Worm (Caenorhabditis elegans) whole organism, L2 larva: ENCODE results near the gene T10G3.3.
A peak's percentile ranks its signal among the peaks of the same experiment; 100 is the strongest.

Experiments used
- F13H6.1 ChIP-seq: sonication (generic microtip); optimal IDR thresholded peaks from 2 replicates; lab custom pipeline; 2016; ENCODE audit warnings: missing genetic modification characterization, missing compliant biosample characterization
- R02D3.7 ChIP-seq: fragments of 150-350 bp; optimal IDR thresholded peaks from 2 replicates; lab custom pipeline; 2014; ENCODE audit warnings: missing biosample characterization, missing genetic modification characterization
- Y55F3AM.14 ChIP-seq: fragments of 200-800 bp; sonication (Bioruptor generic); optimal IDR thresholded peaks from 2 replicates; lab custom pipeline; 2018; ENCODE audit warnings: mild to moderate bottlenecking, missing genetic modification characterization, missing compliant biosample characterization
- aly-2 ChIP-seq: fragments of 150-350 bp; optimal IDR thresholded peaks from 2 replicates; lab custom pipeline; 2014; ENCODE audit warnings: missing biosample characterization, missing genetic modification characterization
- ama-1 ChIP-seq: fragments of 150-350 bp; optimal IDR thresholded peaks from 2 replicates; lab custom pipeline; 2018; ENCODE audit warnings: inconsistent platforms
- blmp-1 ChIP-seq: sonication (generic microtip); optimal IDR thresholded peaks from 2 replicates; lab custom pipeline; 2017; ENCODE audit warnings: missing genetic modification characterization, mild to moderate bottlenecking, missing compliant biosample characterization, antibody characterized with exemption, moderate library complexity; ENCODE audit not compliant: insufficient read depth
- ceh-16 ChIP-seq: fragments of 150-350 bp; optimal IDR thresholded peaks from 2 replicates; lab custom pipeline; 2014; ENCODE audit warnings: missing biosample characterization, missing genetic modification characterization
- crh-2 ChIP-seq: sonication (generic microtip); optimal IDR thresholded peaks from 2 replicates; lab custom pipeline; 2017; ENCODE audit warnings: missing biosample characterization, missing genetic modification characterization
- egl-27 ChIP-seq: sonication (generic microtip); optimal IDR thresholded peaks from 3 replicates; lab custom pipeline; 2017; ENCODE audit warnings: missing biosample characterization, missing genetic modification reagents, missing genetic modification characterization
- elt-1 ChIP-seq: fragments of 150-350 bp; optimal IDR thresholded peaks from 2 replicates; lab custom pipeline; 2014; ENCODE audit warnings: missing biosample characterization, missing genetic modification characterization
- elt-3 ChIP-seq: sonication (generic microtip); optimal IDR thresholded peaks from 2 replicates; lab custom pipeline; 2017; ENCODE audit warnings: missing biosample characterization, missing genetic modification characterization
- fos-1 ChIP-seq: fragments of 150-350 bp; optimal IDR thresholded peaks from 2 replicates; lab custom pipeline; 2014; ENCODE audit warnings: missing biosample characterization, missing genetic modification characterization
- gmeb-1 ChIP-seq: fragments of 150-350 bp; optimal IDR thresholded peaks from 2 replicates; lab custom pipeline; 2014; ENCODE audit warnings: missing biosample characterization, missing genetic modification characterization
- lin-11 ChIP-seq: fragments of 150-350 bp; sonication (generic microtip); optimal IDR thresholded peaks from 2 replicates; lab custom pipeline; 2014; ENCODE audit warnings: missing biosample characterization, missing genetic modification characterization, inconsistent platforms, mixed read lengths
- lin-13 ChIP-seq: fragments of 150-350 bp; optimal IDR thresholded peaks from 2 replicates; lab custom pipeline; 2014; ENCODE audit warnings: missing biosample characterization, missing genetic modification reagents, missing genetic modification characterization
- lin-39 ChIP-seq: fragments of 150-350 bp; optimal IDR thresholded peaks from 2 replicates; lab custom pipeline; 2014; ENCODE audit warnings: missing biosample characterization, missing genetic modification reagents, missing genetic modification characterization
- lsy-2 ChIP-seq, 2 experiments: fragments of 150-350 bp in 1 of 2; sonication (generic microtip) in 1 of 2; optimal IDR thresholded peaks; 2 replicates each; lab custom pipeline; 2014 to 2017; ENCODE audit warnings: missing biosample characterization in 2 of 2, missing genetic modification characterization in 2 of 2
- mab-5 ChIP-seq: fragments of 150-350 bp; optimal IDR thresholded peaks from 2 replicates; lab custom pipeline; 2014; ENCODE audit warnings: missing biosample characterization, missing genetic modification characterization
- mbf-1 ChIP-seq: sonication (generic microtip); optimal IDR thresholded peaks from 2 replicates; lab custom pipeline; 2017; ENCODE audit warnings: missing biosample characterization, missing genetic modification characterization
- mdl-1 ChIP-seq, 2 experiments: fragments of 150-350 bp in 1 of 2; sonication (generic microtip) in 1 of 2; optimal IDR thresholded peaks; 2 replicates each; lab custom pipeline; 2017; ENCODE audit warnings: missing biosample characterization in 2 of 2, missing genetic modification characterization in 2 of 2
- nhr-12 ChIP-seq: fragments of 150-350 bp; optimal IDR thresholded peaks from 2 replicates; lab custom pipeline; 2014; ENCODE audit warnings: missing biosample characterization, missing genetic modification characterization
- nhr-129 ChIP-seq: fragments of 150-350 bp; optimal IDR thresholded peaks from 2 replicates; lab custom pipeline; 2014; ENCODE audit warnings: missing biosample characterization, missing genetic modification characterization
- nhr-21 ChIP-seq: fragments of 150-350 bp; optimal IDR thresholded peaks from 2 replicates; lab custom pipeline; 2014; ENCODE audit warnings: missing biosample characterization, missing genetic modification characterization
- nhr-23 ChIP-seq: fragments of 150-350 bp; optimal IDR thresholded peaks from 2 replicates; lab custom pipeline; 2014; ENCODE audit warnings: missing biosample characterization, missing genetic modification reagents, missing genetic modification characterization
- nhr-237 ChIP-seq: fragments of 150-350 bp; optimal IDR thresholded peaks from 2 replicates; lab custom pipeline; 2014; ENCODE audit warnings: missing biosample characterization, missing genetic modification characterization
- nhr-25 ChIP-seq: fragments of 150-350 bp; sonication (generic microtip); optimal IDR thresholded peaks from 3 replicates; lab custom pipeline; 2014; ENCODE audit warnings: missing biosample characterization, missing genetic modification characterization
- nhr-6 ChIP-seq: fragments of 150-350 bp; optimal IDR thresholded peaks from 2 replicates; lab custom pipeline; 2014; ENCODE audit warnings: missing biosample characterization, missing genetic modification characterization
- nhr-77 ChIP-seq: fragments of 150-350 bp; optimal IDR thresholded peaks from 2 replicates; lab custom pipeline; 2014; ENCODE audit warnings: missing biosample characterization, missing genetic modification characterization
- peb-1 ChIP-seq: fragments of 150-350 bp; optimal IDR thresholded peaks from 2 replicates; lab custom pipeline; 2014; ENCODE audit warnings: missing biosample characterization, missing genetic modification characterization
- skn-1 ChIP-seq: sonication (generic microtip); optimal IDR thresholded peaks from 2 replicates; lab custom pipeline; 2017; ENCODE audit warnings: missing biosample characterization, missing genetic modification characterization
- sma-3 ChIP-seq: sonication (generic microtip); optimal IDR thresholded peaks from 2 replicates; lab custom pipeline; 2016; ENCODE audit warnings: missing genetic modification reagents, missing genetic modification characterization, missing compliant biosample characterization
- sma-9 ChIP-seq, 2 experiments: fragments of 150-350 bp in 1 of 2; sonication (generic microtip) in 1 of 2; optimal IDR thresholded peaks; 2 replicates each; lab custom pipeline; 2014 to 2016; ENCODE audit warnings: missing genetic modification characterization in 2 of 2, mild to moderate bottlenecking in 1 of 2, missing biosample characterization in 1 of 2, missing compliant biosample characterization in 1 of 2, missing genetic modification reagents in 1 of 2, moderate library complexity in 1 of 2
- unc-39 ChIP-seq: fragments of 150-350 bp; optimal IDR thresholded peaks from 2 replicates; lab custom pipeline; 2014; ENCODE audit warnings: missing biosample characterization, missing genetic modification characterization
- unc-55 ChIP-seq: fragments of 150-350 bp; sonication (generic microtip); optimal IDR thresholded peaks from 3 replicates; lab custom pipeline; 2014; ENCODE audit warnings: missing biosample characterization, missing genetic modification reagents, missing genetic modification characterization
- zag-1 ChIP-seq: fragments of 150-350 bp; optimal IDR thresholded peaks from 2 replicates; lab custom pipeline; 2014; ENCODE audit warnings: missing biosample characterization, missing genetic modification characterization
- ztf-1 ChIP-seq: fragments of 200-800 bp; sonication (Bioruptor generic); conservative IDR thresholded peaks from 2 replicates; pipeline ENCODE4 v1.3.6; 2022; ENCODE audit warnings: missing genetic modification characterization, missing compliant biosample characterization
- ztf-11 ChIP-seq: sonication (generic microtip); optimal IDR thresholded peaks from 2 replicates; lab custom pipeline; 2017; ENCODE audit warnings: missing biosample characterization, missing genetic modification characterization
- ztf-4 ChIP-seq: fragments of 150-350 bp; optimal IDR thresholded peaks from 2 replicates; lab custom pipeline; 2014; ENCODE audit warnings: missing biosample characterization, missing genetic modification characterization

T10G3.3 gene

ce11 chrV:13489830-13490229, at the start of gene T10G3.3:
TSS of gene T10G3.3 (minus strand) at chrV:13490199.
- TF ChIP-seq peb-1 (no peak), mbf-1 (no peak), ceh-16 (tag; lab: Kevin White, UChicago) (peak; percentile 57), nhr-21 (tag; lab: Kevin White, UChicago) (peak; percentile 4), lin-11 (tag; lab: Kevin White, UChicago) (no peak), skn-1 (tag; lab: Kevin White, UChicago) (no peak), elt-1 (peak; percentile 43), F13H6.1 (tag; lab: Kevin White, UChicago) (no peak), nhr-77 (tag; lab: Kevin White, UChicago) (no peak), Y55F3AM.14 (GFP tag; lab: Kevin White, UChicago) (no peak), nhr-237 (no peak), nhr-23 (tag; lab: Kevin White, UChicago) (no peak), ama-1 (no peak), blmp-1 (tag; lab: Kevin White, UChicago) (peak; percentile 70), fos-1 (peak; percentile 51), nhr-25 (peak; percentile 61), ztf-4 (tag; lab: Kevin White, UChicago) (no peak), sma-9 (GFP tag; optimal IDR thresholded peaks at IDR 0.05; lab: Kevin White, UChicago) (peak; percentile 55), sma-9 (tag; optimal IDR thresholded peaks at IDR 0.05; lab: Kevin White, UChicago) (no peak), crh-2 (tag; lab: Kevin White, UChicago) (no peak), nhr-12 (tag; lab: Kevin White, UChicago) (no peak), egl-27 (tag; lab: Kevin White, UChicago) (peak; percentile 13), lin-39 (tag; lab: Kevin White, UChicago) (no peak), unc-55 (no peak), R02D3.7 (tag; lab: Kevin White, UChicago) (no peak), nhr-6 (tag; lab: Kevin White, UChicago) (no peak), elt-3 (tag; lab: Kevin White, UChicago) (no peak), lsy-2 (tag; optimal IDR thresholded peaks at IDR 0.05; lab: Kevin White, UChicago) (no peak), mab-5 (no peak), gmeb-1 (tag; lab: Kevin White, UChicago) (no peak), lin-13 (no peak), ztf-1 (GFP tag; lab: Robert Waterston, UW) (no peak), mdl-1 (tag; optimal IDR thresholded peaks at IDR 0.05; lab: Kevin White, UChicago) (no peak)
- TF ChIP-seq, all 48 proteins: peak for 8

- TF ChIP-seq ztf-11 (tag; lab: Kevin White, UChicago) (no peak), unc-39 (tag; lab: Kevin White, UChicago) (no peak), crh-2 (tag; lab: Kevin White, UChicago) (no peak), nhr-129 (tag; lab: Kevin White, UChicago) (no peak)
These were observed 46.1 kb upstream of the T10G3.3 start, which contains the start of gene frpr-5 for ce11 chrV:13536058-13536579. TSS of gene frpr-5 (minus strand) at chrV:13536108.

ce11 chrV:13532469-13532868, 42.5 kb upstream of the T10G3.3 start:
- TF ChIP-seq sma-3 (GFP tag; lab: Kevin White, UChicago) (no peak), aly-2 (tag; lab: Kevin White, UChicago) (no peak), peb-1 (no peak), ama-1 (no peak), zag-1 (tag; lab: Kevin White, UChicago) (no peak), nhr-25 (no peak)

- TF ChIP-seq lin-39 (tag; lab: Kevin White, UChicago): no peak
- TF ChIP-seq fos-1: peak; percentile 93
- no peak for TF ChIP-seq lin-11 (tag; lab: Kevin White, UChicago)
- no peak for TF ChIP-seq unc-39 (tag; lab: Kevin White, UChicago)
- TF ChIP-seq sma-9 (GFP tag; optimal IDR thresholded peaks at IDR 0.05; lab: Kevin White, UChicago): no peak
- no peak for TF ChIP-seq sma-9 (tag; optimal IDR thresholded peaks at IDR 0.05; lab: Kevin White, UChicago)
These were observed 40.7 kb upstream of the T10G3.3 start, which contains the start of gene ttr-44 for ce11 chrV:13530698-13531097. TSS of gene ttr-44 (minus strand) at chrV:13530744.
